Worm (Caenorhabditis elegans) whole organism, midembryonic: Measurements from ENCODE around the gene rap-3.

Source experiments
- T22C8.4 ChIP-seq: fragments of 200-800 bp; sonication (Bioruptor generic); IDR thresholded peaks from 2 replicates; pipeline ENCODE4 v1.3.6; 2022; ENCODE audit warnings: missing genetic modification characterization, missing compliant biosample characterization
- flt-1 ChIP-seq: fragments of 200-800 bp; sonication (Bioruptor generic); IDR thresholded peaks from 2 replicates; pipeline ENCODE4 v1.3.6; 2022; ENCODE audit warnings: missing genetic modification characterization, missing compliant biosample characterization
- klf-2 ChIP-seq: fragments of 200-800 bp; sonication (Bioruptor generic); conservative IDR thresholded peaks from 2 replicates; pipeline ENCODE4 v1.3.6; 2022; ENCODE audit warnings: missing genetic modification reagents, missing genetic modification characterization, missing compliant biosample characterization
- tab-1 ChIP-seq: fragments of 200-800 bp; sonication (Bioruptor generic); IDR thresholded peaks from 2 replicates; pipeline ENCODE4 v1.3.6; 2022; ENCODE audit warnings: missing genetic modification characterization, missing compliant biosample characterization
- ztf-23 ChIP-seq: fragments of 200-800 bp; sonication (Bioruptor generic); IDR thresholded peaks from 2 replicates; pipeline ENCODE4 v1.3.6; 2022; ENCODE audit warnings: missing genetic modification reagents, missing genetic modification characterization, missing compliant biosample characterization
- ztf-29 ChIP-seq: fragments of 200-800 bp; sonication (Bioruptor generic); IDR thresholded peaks from 2 replicates; pipeline ENCODE4 v1.3.6; 2022; ENCODE audit warnings: missing genetic modification reagents, missing genetic modification characterization, missing compliant biosample characterization

- TF ChIP-seq flt-1 (GFP tag; lab: Robert Waterston, UW) (no peak), klf-2 (no peak), ztf-29 (GFP tag; lab: Robert Waterston, UW) (no peak), tab-1 (no peak), T22C8.4 (GFP tag; lab: Robert Waterston, UW) (no peak), ztf-23 (GFP tag; lab: Robert Waterston, UW) (no peak)
These were observed 12.3 kb downstream of the rap-3 start, which contains the start of gene fbxb-79 for ce11 chrIV:11189411-11189810.
